Worm (Caenorhabditis elegans) whole organism, late embryonic: ENCODE measurements around the gene F26F4.8.

ENCODE experiments used
- C08G9.2 ChIP-seq: sonication (generic microtip); optimal IDR thresholded peaks from 2 replicates; lab custom pipeline; 2016; ENCODE audit warnings: mild to moderate bottlenecking, missing genetic modification characterization, moderate library complexity, missing compliant biosample characterization
- F13H6.1 ChIP-seq: sonication (generic microtip); optimal IDR thresholded peaks from 2 replicates; lab custom pipeline; 2016; ENCODE audit warnings: missing genetic modification characterization, missing compliant biosample characterization
- ceh-2 ChIP-seq: sonication (generic microtip); optimal IDR thresholded peaks from 2 replicates; lab custom pipeline; 2016; ENCODE audit warnings: missing genotype, missing genetic modification characterization, missing compliant biosample characterization
- ceh-24 ChIP-seq: sonication (generic microtip); optimal IDR thresholded peaks from 2 replicates; lab custom pipeline; 2016; ENCODE audit warnings: mild to moderate bottlenecking, missing genetic modification characterization, missing compliant biosample characterization
- ceh-30 ChIP-seq: fragments of 150-350 bp; optimal IDR thresholded peaks from 2 replicates; lab custom pipeline; 2014; ENCODE audit warnings: missing biosample characterization, missing genetic modification characterization
- ceh-31 ChIP-seq: sonication (generic microtip); optimal IDR thresholded peaks from 2 replicates; lab custom pipeline; 2016; ENCODE audit warnings: missing genetic modification characterization, missing compliant biosample characterization
- che-1 ChIP-seq: sonication (generic microtip); optimal IDR thresholded peaks from 2 replicates; lab custom pipeline; 2016; ENCODE audit warnings: mild to moderate bottlenecking, missing genetic modification characterization, missing compliant biosample characterization
- dmd-4 ChIP-seq: sonication (generic microtip); optimal IDR thresholded peaks from 2 replicates; lab custom pipeline; 2016; ENCODE audit warnings: borderline replicate concordance, missing genetic modification characterization, missing compliant biosample characterization
- elt-2 ChIP-seq: sonication (generic microtip); optimal IDR thresholded peaks from 2 replicates; lab custom pipeline; 2016; ENCODE audit warnings: missing genetic modification reagents, missing genetic modification characterization, missing compliant biosample characterization
- elt-4 ChIP-seq: sonication (generic microtip); optimal IDR thresholded peaks from 2 replicates; lab custom pipeline; 2016; ENCODE audit warnings: missing genetic modification characterization, missing compliant biosample characterization
- ets-4 ChIP-seq: sonication (generic microtip); optimal IDR thresholded peaks from 2 replicates; lab custom pipeline; 2016; ENCODE audit warnings: missing genetic modification characterization, missing compliant biosample characterization
- fax-1 ChIP-seq: sonication (generic microtip); optimal IDR thresholded peaks from 2 replicates; lab custom pipeline; 2016; ENCODE audit warnings: missing genotype, missing genetic modification characterization, missing compliant biosample characterization
- gmeb-2 ChIP-seq: sonication (generic microtip); optimal IDR thresholded peaks from 2 replicates; lab custom pipeline; 2016; ENCODE audit warnings: missing genetic modification characterization, inconsistent platforms, missing compliant biosample characterization
- hlh-15 ChIP-seq: sonication (generic microtip); optimal IDR thresholded peaks from 2 replicates; lab custom pipeline; 2016; ENCODE audit warnings: missing genetic modification characterization, missing compliant biosample characterization
- hlh-30 ChIP-seq: sonication (generic microtip); optimal IDR thresholded peaks from 2 replicates; lab custom pipeline; 2017; ENCODE audit warnings: antibody characterized with exemption, missing genetic modification characterization, missing compliant biosample characterization; ENCODE audit not compliant: insufficient read depth
- hlh-6 ChIP-seq: sonication (generic microtip); optimal IDR thresholded peaks from 2 replicates; lab custom pipeline; 2016; ENCODE audit warnings: missing genotype, missing genetic modification characterization, missing compliant biosample characterization
- hlh-8 ChIP-seq: sonication (generic microtip); optimal IDR thresholded peaks from 2 replicates; lab custom pipeline; 2016; ENCODE audit warnings: missing genotype, missing genetic modification characterization, missing compliant biosample characterization
- lin-11 ChIP-seq: fragments of 200-800 bp; sonication (Bioruptor generic); optimal IDR thresholded peaks from 2 replicates; lab custom pipeline; 2018; ENCODE audit warnings: mild to moderate bottlenecking, missing genetic modification characterization, missing compliant biosample characterization
- madf-2 ChIP-seq: sonication (generic microtip); optimal IDR thresholded peaks from 2 replicates; lab custom pipeline; 2017; ENCODE audit warnings: missing genetic modification characterization, missing compliant biosample characterization
- mec-3 ChIP-seq: sonication (generic microtip); optimal IDR thresholded peaks from 2 replicates; lab custom pipeline; 2016; ENCODE audit warnings: borderline replicate concordance, missing genetic modification characterization, missing compliant biosample characterization
- nhr-11 ChIP-seq: fragments of 150-350 bp; optimal IDR thresholded peaks from 2 replicates; lab custom pipeline; 2014; ENCODE audit warnings: missing biosample characterization, missing genetic modification characterization
- nhr-232 ChIP-seq: sonication (generic microtip); optimal IDR thresholded peaks from 2 replicates; lab custom pipeline; 2016; ENCODE audit warnings: missing genetic modification characterization, missing compliant biosample characterization
- npax-4 ChIP-seq: sonication (generic microtip); optimal IDR thresholded peaks from 2 replicates; lab custom pipeline; 2016; ENCODE audit warnings: missing genetic modification characterization, missing compliant biosample characterization
- odd-2 ChIP-seq: sonication (generic microtip); optimal IDR thresholded peaks from 2 replicates; lab custom pipeline; 2017; ENCODE audit warnings: antibody characterized with exemption, mild to moderate bottlenecking, missing genetic modification characterization, missing compliant biosample characterization
- pag-3 ChIP-seq: sonication (generic microtip); optimal IDR thresholded peaks from 2 replicates; lab custom pipeline; 2016; ENCODE audit warnings: missing compliant biosample characterization, missing genetic modification characterization, borderline replicate concordance
- pha-2 ChIP-seq: sonication (generic microtip); optimal IDR thresholded peaks from 2 replicates; lab custom pipeline; 2017; ENCODE audit warnings: mild to moderate bottlenecking, missing genetic modification characterization, missing compliant biosample characterization
- pros-1 ChIP-seq: fragments of 150-350 bp; optimal IDR thresholded peaks from 2 replicates; lab custom pipeline; 2014; ENCODE audit warnings: missing biosample characterization, missing genetic modification reagents, missing genetic modification characterization
- rnt-1 ChIP-seq: sonication (generic microtip); optimal IDR thresholded peaks from 2 replicates; lab custom pipeline; 2016; ENCODE audit warnings: missing genetic modification characterization, missing compliant biosample characterization
- sdc-2 ChIP-seq: sonication (generic microtip); optimal IDR thresholded peaks from 2 replicates; lab custom pipeline; 2016; ENCODE audit warnings: missing genotype, missing genetic modification characterization, missing compliant biosample characterization
- syd-9 ChIP-seq: sonication (generic microtip); optimal IDR thresholded peaks from 2 replicates; lab custom pipeline; 2016; ENCODE audit warnings: mild to moderate bottlenecking, missing genetic modification characterization, moderate library complexity, missing compliant biosample characterization
- ttx-3 ChIP-seq: sonication (generic microtip); optimal IDR thresholded peaks from 2 replicates; lab custom pipeline; 2016; ENCODE audit warnings: missing genetic modification reagents, missing genetic modification characterization, missing compliant biosample characterization
- unc-42 ChIP-seq: sonication (generic microtip); optimal IDR thresholded peaks from 2 replicates; lab custom pipeline; 2016; ENCODE audit warnings: missing genotype, missing genetic modification characterization, missing compliant biosample characterization
- unc-86 ChIP-seq: sonication (generic microtip); optimal IDR thresholded peaks from 2 replicates; lab custom pipeline; 2016; ENCODE audit warnings: missing genetic modification characterization, missing compliant biosample characterization
- ztf-16 ChIP-seq: sonication (generic microtip); optimal IDR thresholded peaks from 2 replicates; lab custom pipeline; 2017; ENCODE audit warnings: missing genetic modification characterization, missing compliant biosample characterization

Gene F26F4.8

DNA sequence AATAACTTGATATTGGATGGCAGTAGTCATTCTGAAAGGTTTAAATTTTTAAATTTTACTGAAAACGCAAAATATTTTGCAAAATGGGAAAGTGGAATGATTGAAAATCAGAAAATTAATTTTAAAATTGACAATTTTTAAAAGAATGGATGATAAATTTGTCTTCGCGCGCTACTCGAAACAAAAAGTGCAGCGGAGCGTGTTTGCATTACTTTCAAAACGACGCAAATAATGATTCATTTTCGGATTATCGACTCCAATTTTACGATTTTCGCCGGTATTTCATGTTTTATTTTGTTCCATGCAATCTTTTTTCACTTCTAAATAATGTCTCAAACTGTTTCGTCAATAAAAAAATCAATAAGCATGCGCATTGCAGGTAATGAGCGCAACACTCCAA is 27.0 kb downstream of the F26F4.8 start, which contains the start of the genes tost-1 and arx-6:
Gene tost-1 (minus strand): TSS at position 31 of the 400 bp plus-strand sequence.
Gene arx-6 (plus strand): TSS at position 378 of the 400 bp plus-strand sequence.
- TF ChIP-seq unc-42, result peak; percentile 22
- TF ChIP-seq npax-4 (tag; lab: Kevin White, UChicago), result no peak
- no peak for TF ChIP-seq sdc-2 (tag; lab: Kevin White, UChicago)
- no peak for TF ChIP-seq ttx-3 (tag; lab: Kevin White, UChicago)
- no peak for TF ChIP-seq hlh-6
- TF ChIP-seq nhr-11 (tag; lab: Kevin White, UChicago), result no peak
- TF ChIP-seq mec-3 (tag; lab: Kevin White, UChicago), result no peak
- TF ChIP-seq ceh-30 (tag; lab: Kevin White, UChicago), result no peak
- no peak for TF ChIP-seq pha-2 (tag; lab: Kevin White, UChicago)
- peak; percentile 21 for TF ChIP-seq elt-2
- TF ChIP-seq ceh-31 (tag; lab: Kevin White, UChicago), result no peak
- TF ChIP-seq ceh-2 (tag; lab: Kevin White, UChicago), result no peak
- no peak for TF ChIP-seq gmeb-2 (tag; lab: Kevin White, UChicago)
- TF ChIP-seq unc-86 (tag; lab: Kevin White, UChicago), result no peak
- no peak for TF ChIP-seq ztf-16 (tag; lab: Kevin White, UChicago)
- no peak for TF ChIP-seq pag-3 (tag; lab: Kevin White, UChicago)
- TF ChIP-seq pros-1, result no peak
- no peak for TF ChIP-seq lin-11 (tag; lab: Kevin White, UChicago)

ce11 chrIII:4875663-4876062 is 29.6 kb downstream of the F26F4.8 start:
- TF ChIP-seq elt-4 (tag; lab: Kevin White, UChicago) (no peak), ceh-31 (tag; lab: Kevin White, UChicago) (peak; percentile 24)

ce11 chrIII:4874671-4875070 is 30.6 kb downstream of the F26F4.8 start, which contains the start of gene C35D10.12:
TSS of gene C35D10.12 (minus strand) at chrIII:4874771.
- no peak for TF ChIP-seq fax-1
- no peak for TF ChIP-seq dmd-4 (tag; lab: Kevin White, UChicago)
- no peak for TF ChIP-seq che-1 (tag; lab: Kevin White, UChicago)
- no peak for TF ChIP-seq madf-2 (tag; lab: Kevin White, UChicago)
- TF ChIP-seq hlh-30 (tag; lab: Kevin White, UChicago), result no peak

DNA sequence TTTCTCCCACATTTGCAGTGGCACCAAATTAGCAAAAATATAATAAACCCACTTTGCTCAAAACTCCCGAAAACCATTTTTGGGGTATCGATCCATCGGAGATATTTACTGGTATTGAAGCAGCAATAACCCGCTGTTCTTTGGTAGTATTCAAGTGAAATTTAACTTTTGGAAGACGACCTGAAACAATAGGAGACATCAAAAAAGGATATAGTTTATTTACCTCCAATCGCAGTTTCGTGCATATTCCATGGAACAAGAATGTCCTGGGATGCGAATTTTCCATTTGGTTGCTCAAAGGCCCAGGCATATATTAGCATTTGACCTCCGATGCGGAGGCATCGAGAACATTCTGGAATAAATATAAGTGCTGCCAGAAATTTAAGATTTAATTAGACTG is 31.9 kb downstream of the F26F4.8 start:
- no peak for TF ChIP-seq F13H6.1 (tag; lab: Kevin White, UChicago)
- TF ChIP-seq hlh-15 (tag; lab: Kevin White, UChicago), result no peak
- TF ChIP-seq C08G9.2 (tag; lab: Kevin White, UChicago), result no peak
- no peak for TF ChIP-seq ets-4 (tag; lab: Kevin White, UChicago)
- no peak for TF ChIP-seq hlh-8 (tag; lab: Kevin White, UChicago)

ce11 chrIII:4870478-4870877 is 34.8 kb downstream of the F26F4.8 start, which contains the start of gene gipc-1:
TSS of gene gipc-1 (plus strand) at chrIII:4870778.
- no peak for TF ChIP-seq che-1 (tag; lab: Kevin White, UChicago)
- TF ChIP-seq syd-9 (tag; lab: Kevin White, UChicago), result no peak
- TF ChIP-seq ceh-24 (tag; lab: Kevin White, UChicago), result no peak
- TF ChIP-seq mec-3 (tag; lab: Kevin White, UChicago), result no peak
- no peak for TF ChIP-seq nhr-232 (tag; lab: Kevin White, UChicago)
- TF ChIP-seq rnt-1 (tag; lab: Kevin White, UChicago), result no peak
- TF ChIP-seq odd-2 (tag; lab: Kevin White, UChicago), result no peak
- no peak for TF ChIP-seq ets-4 (tag; lab: Kevin White, UChicago)
- no peak for TF ChIP-seq pros-1
